Worm (Caenorhabditis elegans) whole organism, young adult: ENCODE measurements around the gene C10B5.1.
A peak's percentile ranks its signal among the peaks of the same experiment; 100 is the strongest.

Source experiments
- B0019.2 ChIP-seq: fragments of 200-800 bp; sonication (Bioruptor generic); conservative IDR thresholded peaks from 2 replicates; pipeline ENCODE4 v1.3.6; 2022; ENCODE audit warnings: missing genetic modification reagents, missing genetic modification characterization, missing compliant biosample characterization
- B0261.1 ChIP-seq: sonication (generic microtip); optimal IDR thresholded peaks from 2 replicates; lab custom pipeline; 2016; ENCODE audit warnings: mild to moderate bottlenecking, missing genetic modification characterization, moderate library complexity, missing compliant biosample characterization
- C17E4.6 ChIP-seq: fragments of 200-800 bp; sonication (Bioruptor generic); IDR thresholded peaks from 2 replicates; pipeline ENCODE4 v1.3.6; 2022; ENCODE audit warnings: missing genetic modification reagents, missing genetic modification characterization, missing compliant biosample characterization
- F33H1.4 ChIP-seq: fragments of 200-800 bp; sonication (Bioruptor generic); IDR thresholded peaks from 2 replicates; pipeline ENCODE4 v1.3.6; 2022; ENCODE audit warnings: missing genetic modification reagents, missing genetic modification characterization, missing compliant biosample characterization
- F37B4.10 ChIP-seq: fragments of 200-800 bp; sonication (Bioruptor generic); IDR thresholded peaks from 2 replicates; pipeline ENCODE4 v1.3.6; 2022; ENCODE audit warnings: missing genetic modification characterization, missing compliant biosample characterization
- F52B5.7 ChIP-seq: sonication (generic microtip); optimal IDR thresholded peaks from 2 replicates; lab custom pipeline; 2016; ENCODE audit warnings: mild to moderate bottlenecking, missing genetic modification characterization, missing compliant biosample characterization
- F57A8.1 ChIP-seq: fragments of 200-800 bp; sonication (Bioruptor generic); optimal IDR thresholded peaks from 2 replicates; lab custom pipeline; 2018; ENCODE audit warnings: mild to moderate bottlenecking, missing genetic modification characterization, moderate library complexity, missing compliant biosample characterization
- K12H6.12 ChIP-seq: fragments of 200-800 bp; sonication (Bioruptor generic); optimal IDR thresholded peaks from 2 replicates; lab custom pipeline; 2018; ENCODE audit warnings: mild to moderate bottlenecking, missing genetic modification characterization, missing compliant biosample characterization
- Y53F4B.3 ChIP-seq: fragments of 200-800 bp; sonication (Bioruptor generic); IDR thresholded peaks from 2 replicates; pipeline ENCODE4 v1.3.6; 2022; ENCODE audit warnings: missing genetic modification reagents, missing genetic modification characterization, missing compliant biosample characterization
- Y53G8AR.9 ChIP-seq: fragments of 200-800 bp; sonication (Bioruptor generic); conservative IDR thresholded peaks from 2 replicates; pipeline ENCODE4 v1.3.6; 2022; ENCODE audit warnings: missing genetic modification reagents, missing genetic modification characterization, missing compliant biosample characterization
- Y56A3A.18 ChIP-seq: fragments of 200-800 bp; sonication (Bioruptor generic); IDR thresholded peaks from 2 replicates; pipeline ENCODE4 v1.3.6; 2022; ENCODE audit warnings: missing genetic modification reagents, missing genetic modification characterization, missing compliant biosample characterization
- Y67H2A.10 ChIP-seq: fragments of 200-800 bp; sonication (Bioruptor generic); conservative IDR thresholded peaks from 2 replicates; pipeline ENCODE4 v1.3.6; 2022; ENCODE audit warnings: missing genetic modification reagents, missing genetic modification characterization, missing compliant biosample characterization
- ZK185.1 ChIP-seq: sonication (generic microtip); optimal IDR thresholded peaks from 2 replicates; lab custom pipeline; 2016; ENCODE audit warnings: mild to moderate bottlenecking, missing genetic modification characterization, missing compliant biosample characterization; ENCODE audit not compliant: poor library complexity, severe bottlenecking
- ama-1 ChIP-seq, 3 experiments: fragments of 150-350 bp in 1 of 3; sonication (generic microtip) in 2 of 3; optimal IDR thresholded peaks; 2 replicates each; lab custom pipeline; 2014 to 2018; ENCODE audit warnings: missing biosample characterization in 2 of 3, missing genetic modification characterization in 2 of 3, missing genetic modification reagents in 2 of 3
- aptf-2 ChIP-seq: fragments of 200-800 bp; sonication (Bioruptor generic); conservative IDR thresholded peaks from 2 replicates; pipeline ENCODE4 v1.3.6; 2022; ENCODE audit warnings: missing genetic modification reagents, missing genetic modification characterization, missing compliant biosample characterization
- atf-7 ChIP-seq: sonication (generic microtip); optimal IDR thresholded peaks from 2 replicates; lab custom pipeline; 2017; ENCODE audit warnings: mild to moderate bottlenecking, missing genetic modification characterization, missing compliant biosample characterization
- bed-2 ChIP-seq: fragments of 200-800 bp; sonication (Bioruptor generic); IDR thresholded peaks from 2 replicates; pipeline ENCODE4 v1.3.6; 2022; ENCODE audit warnings: missing genetic modification reagents, missing genetic modification characterization, missing compliant biosample characterization
- ccch-3 ChIP-seq: fragments of 200-800 bp; sonication (Bioruptor generic); optimal IDR thresholded peaks from 2 replicates; lab custom pipeline; 2018; ENCODE audit warnings: mild to moderate bottlenecking, missing genetic modification characterization, missing compliant biosample characterization
- ceh-100 ChIP-seq: fragments of 200-800 bp; sonication (Bioruptor generic); IDR thresholded peaks from 2 replicates; pipeline ENCODE4 v1.3.6; 2022; ENCODE audit warnings: missing genetic modification reagents, missing genetic modification characterization, missing compliant biosample characterization
- ceh-79 ChIP-seq: sonication (generic microtip); optimal IDR thresholded peaks from 2 replicates; lab custom pipeline; 2017; ENCODE audit warnings: mild to moderate bottlenecking, missing genetic modification characterization, missing compliant biosample characterization
- ceh-91 ChIP-seq: fragments of 200-800 bp; sonication (Bioruptor generic); IDR thresholded peaks from 2 replicates; pipeline ENCODE4 v1.3.6; 2022; ENCODE audit warnings: missing genetic modification reagents, missing genetic modification characterization, missing compliant biosample characterization
- chd-7 ChIP-seq: sonication (generic microtip); optimal IDR thresholded peaks from 2 replicates; lab custom pipeline; 2016; ENCODE audit warnings: mild to moderate bottlenecking, missing genetic modification characterization, moderate library complexity, missing compliant biosample characterization
- die-1 ChIP-seq: sonication (generic microtip); optimal IDR thresholded peaks from 2 replicates; lab custom pipeline; 2016; ENCODE audit warnings: missing genotype, mild to moderate bottlenecking, missing genetic modification characterization, missing compliant biosample characterization
- egl-18 ChIP-seq: fragments of 200-800 bp; sonication (Bioruptor generic); IDR thresholded peaks from 2 replicates; pipeline ENCODE4 v1.3.6; 2022; ENCODE audit warnings: missing genetic modification reagents, missing genetic modification characterization, missing compliant biosample characterization
- egrh-3 ChIP-seq: fragments of 200-800 bp; sonication (Bioruptor generic); IDR thresholded peaks from 2 replicates; pipeline ENCODE4 v1.3.6; 2022; ENCODE audit warnings: missing genetic modification reagents, missing genetic modification characterization, missing compliant biosample characterization
- ets-4 ChIP-seq: fragments of 200-800 bp; sonication (Bioruptor generic); optimal IDR thresholded peaks from 2 replicates; lab custom pipeline; 2018; ENCODE audit warnings: mild to moderate bottlenecking, missing genetic modification characterization, missing compliant biosample characterization
- him-1 ChIP-seq: sonication (generic microtip); optimal IDR thresholded peaks from 2 replicates; lab custom pipeline; 2016; ENCODE audit warnings: missing genotype, missing genetic modification reagents, missing genetic modification characterization, missing compliant biosample characterization
- hmg-20 ChIP-seq: fragments of 200-800 bp; sonication (Bioruptor generic); IDR thresholded peaks from 2 replicates; pipeline ENCODE4 v1.3.6; 2022; ENCODE audit warnings: missing genetic modification reagents, missing genetic modification characterization, missing compliant biosample characterization
- let-526 ChIP-seq: fragments of 200-800 bp; sonication (Bioruptor generic); IDR thresholded peaks from 2 replicates; pipeline ENCODE4 v1.3.6; 2022; ENCODE audit warnings: missing genetic modification reagents, missing genetic modification characterization, missing compliant biosample characterization
- lin-26 ChIP-seq: fragments of 200-800 bp; sonication (Bioruptor generic); IDR thresholded peaks from 2 replicates; pipeline ENCODE4 v1.3.6; 2022; ENCODE audit warnings: missing genetic modification reagents, missing genetic modification characterization, missing compliant biosample characterization
- lin-35 ChIP-seq, 3 experiments: fragments of 150-350 bp in 2 of 3; sonication (generic microtip) in 1 of 3; optimal IDR thresholded peaks; 2 replicates each; lab custom pipeline; 2014 to 2018; ENCODE audit warnings: missing biosample characterization in 3 of 3, missing genetic modification characterization in 3 of 3, missing genetic modification reagents in 3 of 3
- lin-40 ChIP-seq: sonication (generic microtip); optimal IDR thresholded peaks from 2 replicates; lab custom pipeline; 2016; ENCODE audit warnings: missing genetic modification characterization, mild to moderate bottlenecking, missing compliant biosample characterization, missing genotype, missing genetic modification reagents
- mel-28 ChIP-seq: sonication (generic microtip); optimal IDR thresholded peaks from 2 replicates; lab custom pipeline; 2016; ENCODE audit warnings: borderline replicate concordance, mild to moderate bottlenecking, missing genetic modification characterization, missing compliant biosample characterization
- mes-4 ChIP-seq: sonication (generic microtip); optimal IDR thresholded peaks from 2 replicates; lab custom pipeline; 2016; ENCODE audit warnings: missing genotype, missing genetic modification characterization, missing compliant biosample characterization
- nfya-2 ChIP-seq: fragments of 200-800 bp; sonication (Bioruptor generic); IDR thresholded peaks from 2 replicates; pipeline ENCODE4 v1.3.6; 2022; ENCODE audit warnings: missing genetic modification reagents, missing genetic modification characterization, missing compliant biosample characterization
- nhr-27 ChIP-seq: fragments of 200-800 bp; sonication (Bioruptor generic); optimal IDR thresholded peaks from 2 replicates; lab custom pipeline; 2018; ENCODE audit warnings: mild to moderate bottlenecking, missing genetic modification characterization, moderate library complexity, missing compliant biosample characterization
- nhr-90 ChIP-seq: sonication (generic microtip); optimal IDR thresholded peaks from 2 replicates; lab custom pipeline; 2016; ENCODE audit warnings: missing genotype, mild to moderate bottlenecking, missing genetic modification characterization, missing compliant biosample characterization
- pbrm-1 ChIP-seq: fragments of 200-800 bp; sonication (Bioruptor generic); IDR thresholded peaks from 2 replicates; pipeline ENCODE4 v1.3.6; 2022; ENCODE audit warnings: missing genetic modification reagents, missing genetic modification characterization, missing compliant biosample characterization
- rec-8 ChIP-seq, 2 experiments: sonication (generic microtip); optimal IDR thresholded peaks; 2 replicates each; lab custom pipeline; 2016; ENCODE audit warnings: mild to moderate bottlenecking in 2 of 2, missing genetic modification characterization in 2 of 2, missing genetic modification reagents in 2 of 2, missing genotype in 2 of 2, missing biosample characterization in 1 of 2, missing compliant biosample characterization in 1 of 2, moderate library complexity in 1 of 2
- snpc-3.4 ChIP-seq: sonication (generic microtip); optimal IDR thresholded peaks from 2 replicates; lab custom pipeline; 2017; ENCODE audit warnings: missing genetic modification characterization, mild to moderate bottlenecking, missing compliant biosample characterization, antibody characterized with exemption, moderate library complexity, missing genotype, missing genetic modification reagents
- tbp1 ChIP-seq: fragments of 200-800 bp; sonication (Bioruptor generic); optimal IDR thresholded peaks from 2 replicates; lab custom pipeline; 2018; ENCODE audit warnings: mild to moderate bottlenecking, missing genetic modification characterization, missing compliant biosample characterization
- tlf-1 ChIP-seq: fragments of 200-800 bp; sonication (Bioruptor generic); optimal IDR thresholded peaks from 2 replicates; lab custom pipeline; 2018; ENCODE audit warnings: mild to moderate bottlenecking, missing genetic modification characterization, missing compliant biosample characterization
- unc-130 ChIP-seq: sonication (generic microtip); optimal IDR thresholded peaks from 2 replicates; lab custom pipeline; 2016; ENCODE audit warnings: missing genetic modification reagents, missing genetic modification characterization, missing compliant biosample characterization
- zim-3 ChIP-seq: sonication (generic microtip); optimal IDR thresholded peaks from 2 replicates; lab custom pipeline; 2017; ENCODE audit warnings: mild to moderate bottlenecking, missing genetic modification characterization, moderate library complexity, missing compliant biosample characterization
- ztf-26 ChIP-seq: sonication (generic microtip); optimal IDR thresholded peaks from 2 replicates; lab custom pipeline; 2017; ENCODE audit warnings: missing genetic modification characterization, missing compliant biosample characterization
- ztf-3 ChIP-seq: fragments of 200-800 bp; sonication (Bioruptor generic); optimal IDR thresholded peaks from 2 replicates; lab custom pipeline; 2018; ENCODE audit warnings: mild to moderate bottlenecking, missing genetic modification characterization, missing compliant biosample characterization
- ztf-6 ChIP-seq: fragments of 200-800 bp; sonication (Bioruptor generic); IDR thresholded peaks from 2 replicates; pipeline ENCODE4 v1.3.6; 2022; ENCODE audit warnings: missing genetic modification reagents, missing genetic modification characterization, missing compliant biosample characterization

Gene C10B5.1

DNA sequence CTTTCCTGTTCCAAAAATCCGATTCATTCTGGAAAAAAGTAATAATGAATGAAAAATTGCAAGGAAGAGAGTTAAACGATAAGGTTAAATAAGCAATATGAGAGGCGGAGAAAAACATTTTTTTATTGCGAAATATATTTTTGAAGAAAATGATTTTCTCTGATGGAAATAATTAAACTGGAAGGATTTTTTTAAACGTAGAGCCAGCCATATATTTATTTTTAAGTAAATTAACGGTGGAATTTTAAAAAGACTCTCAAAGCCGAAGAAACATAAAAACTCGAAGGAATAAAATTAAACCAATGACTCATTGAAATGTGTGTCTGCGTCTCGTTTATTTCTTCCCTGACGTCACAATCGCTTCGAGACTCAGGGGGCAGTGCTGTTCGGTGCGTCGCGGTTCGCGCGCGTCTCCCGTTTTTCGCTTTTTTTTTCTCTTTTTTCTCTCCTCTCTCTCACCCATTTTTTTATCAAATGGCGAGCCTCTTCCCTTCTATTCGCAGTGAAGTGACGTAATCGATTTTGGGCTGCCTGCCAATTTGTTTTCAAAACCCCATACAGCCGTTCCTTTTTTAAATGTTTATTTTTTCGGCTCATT lies 25.1 kb downstream of the C10B5.1 start, which contains the start of gene vps-60 (continued):
- no peak for TF ChIP-seq ets-4
- TF ChIP-seq rec-8 (tag; optimal IDR thresholded peaks at IDR 0.05; lab: Kevin White, UChicago): no peak
- peak; percentile 70; the same call in 1 of the 2 replicates for TF ChIP-seq Y56A3A.18 (GFP tag; lab: Robert Waterston, UW)
- no peak for TF ChIP-seq ccch-3 (GFP tag; lab: Kevin White, UChicago)
- peak; percentile 75 for TF ChIP-seq ceh-91 (GFP tag; lab: Robert Waterston, UW)
- TF ChIP-seq ZK185.1 (tag; lab: Kevin White, UChicago): peak; percentile 21
- peak; percentile 90 for TF ChIP-seq ztf-26
- TF ChIP-seq tlf-1 (GFP tag; lab: Kevin White, UChicago): peak; percentile 80
- no peak for TF ChIP-seq ztf-6 (GFP tag; lab: Robert Waterston, UW)
- no peak for TF ChIP-seq zim-3 (tag; lab: Kevin White, UChicago)
- peak; percentile 70 for TF ChIP-seq tbp1 (GFP tag; lab: Kevin White, UChicago)
- TF ChIP-seq nfya-2 (GFP tag; lab: Robert Waterston, UW): no peak
- TF ChIP-seq ceh-79 (tag; lab: Kevin White, UChicago): no peak
- TF ChIP-seq chd-7 (tag; lab: Kevin White, UChicago): peak; percentile 68
- no peak for TF ChIP-seq let-526 (GFP tag; lab: Robert Waterston, UW)
- TF ChIP-seq him-1 (tag; lab: Kevin White, UChicago): no peak
- TF ChIP-seq F37B4.10 (GFP tag; lab: Robert Waterston, UW): no peak
- no peak for TF ChIP-seq F52B5.7 (tag; lab: Kevin White, UChicago)
- TF ChIP-seq C17E4.6: 0 out of 2 replicates have a peak, but pooled peaks have one; percentile 37
- peak; percentile 48 for TF ChIP-seq nhr-90
- TF ChIP-seq mel-28 (tag; lab: Kevin White, UChicago): no peak
- TF ChIP-seq B0019.2 (GFP tag; lab: Robert Waterston, UW): no peak
- peak; percentile 8 to 77 (median 10) for TF ChIP-seq lin-35 (GFP tag; optimal IDR thresholded peaks at IDR 0.05; lab: Kevin White, UChicago)
- TF ChIP-seq B0261.1: no peak
- TF ChIP-seq nhr-27 (tag; lab: Kevin White, UChicago): no peak
- no peak for TF ChIP-seq mes-4 (tag; lab: Kevin White, UChicago)
- TF ChIP-seq F57A8.1 (GFP tag; lab: Kevin White, UChicago): no peak
- TF ChIP-seq Y67H2A.10: no peak
- peak; percentile 14 for TF ChIP-seq unc-130 (GFP tag; lab: Kevin White, UChicago)
- no peak for TF ChIP-seq bed-2 (GFP tag; lab: Robert Waterston, UW)
- no peak for TF ChIP-seq ama-1 (optimal IDR thresholded peaks at IDR 0.05; lab: Kevin White, UChicago)
- peak in 1 of 2 experiments; percentile 11 for TF ChIP-seq ama-1 (GFP tag; optimal IDR thresholded peaks at IDR 0.05; lab: Kevin White, UChicago)
- TF ChIP-seq snpc-3.4 (tag; lab: Kevin White, UChicago): peak; percentile 84
- TF ChIP-seq lin-26: peak; percentile 55
- TF ChIP-seq egrh-3 (GFP tag; lab: Robert Waterston, UW): peak; percentile 59
- peak; percentile 2 for TF ChIP-seq ztf-3 (GFP tag; lab: Kevin White, UChicago)
- 0 out of 2 replicates have a peak, but pooled peaks have one; percentile 10 for TF ChIP-seq hmg-20 (GFP tag; lab: Robert Waterston, UW)
- peak; percentile 91 for TF ChIP-seq lin-40 (tag; lab: Kevin White, UChicago)
- TF ChIP-seq atf-7 (tag; lab: Kevin White, UChicago): peak; percentile 95
- peak; percentile 78; the same call in 1 of the 2 replicates for TF ChIP-seq pbrm-1 (GFP tag; lab: Robert Waterston, UW)
- TF ChIP-seq die-1: peak; percentile 41
- no peak for TF ChIP-seq aptf-2 (GFP tag; lab: Robert Waterston, UW)
- peak; percentile 86 for TF ChIP-seq Y53G8AR.9
- peak; percentile 92 for TF ChIP-seq F33H1.4
- no peak for TF ChIP-seq Y53F4B.3 (GFP tag; lab: Robert Waterston, UW)
- TF ChIP-seq egl-18 (GFP tag; lab: Robert Waterston, UW): 0 out of 2 replicates have a peak, but pooled peaks have one; percentile 29
- peak; percentile 57; the same call in 1 of the 2 replicates for TF ChIP-seq ceh-100 (GFP tag; lab: Robert Waterston, UW)
- TF ChIP-seq K12H6.12 (tag; lab: Kevin White, UChicago): peak; percentile 92
